Worm (Caenorhabditis elegans) whole organism, L2 larva: ENCODE data around the gene apl-1.

Source experiments
- nhr-237 ChIP-seq: fragments of 150-350 bp; optimal IDR thresholded peaks from 2 replicates; lab custom pipeline; 2014; ENCODE audit warnings: missing biosample characterization, missing genetic modification characterization
- nhr-25 ChIP-seq: fragments of 150-350 bp; sonication (generic microtip); optimal IDR thresholded peaks from 3 replicates; lab custom pipeline; 2014; ENCODE audit warnings: missing biosample characterization, missing genetic modification characterization
- skn-1 ChIP-seq: sonication (generic microtip); optimal IDR thresholded peaks from 2 replicates; lab custom pipeline; 2017; ENCODE audit warnings: missing biosample characterization, missing genetic modification characterization
- unc-62 ChIP-seq: fragments of 150-350 bp; optimal IDR thresholded peaks from 2 replicates; lab custom pipeline; 2014; ENCODE audit warnings: missing biosample characterization, missing genetic modification reagents, missing genetic modification characterization

- TF ChIP-seq skn-1 (tag; lab: Kevin White, UChicago) (no peak), nhr-237 (tag; lab: Kevin White, UChicago) (no peak), unc-62 (GFP tag; lab: Kevin White, UChicago) (no peak), nhr-25 (tag; lab: Kevin White, UChicago) (no peak)
These were observed 33.7 kb upstream of the apl-1 start, which contains the start of gene dpy-8 for ce11 chrX:5150389-5150788.
